Worm (Caenorhabditis elegans) whole organism, L3 larva: ENCODE data around the gene C50B6.9.

Experiments
- ama-1 ChIP-seq: fragments of 150-350 bp; optimal IDR thresholded peaks from 2 replicates; lab custom pipeline; 2018
- ceh-82 ChIP-seq: fragments of 150-350 bp; optimal IDR thresholded peaks from 2 replicates; lab custom pipeline; 2014; ENCODE audit warnings: missing biosample characterization, missing genetic modification characterization
- eor-1 ChIP-seq, 2 experiments: fragments of 150-350 bp; optimal IDR thresholded peaks; 2 replicates each; lab custom pipeline; 2014 to 2018; ENCODE audit warnings: missing biosample characterization in 2 of 2, missing genetic modification characterization in 2 of 2
- nhr-237 ChIP-seq: fragments of 150-350 bp; optimal IDR thresholded peaks from 2 replicates; lab custom pipeline; 2014; ENCODE audit warnings: missing biosample characterization, missing genetic modification characterization
- pha-4 ChIP-seq: fragments of 150-350 bp; optimal IDR thresholded peaks from 2 replicates; lab custom pipeline; 2014; ENCODE audit warnings: missing biosample characterization, missing genetic modification reagents, missing genetic modification characterization
- skn-1 ChIP-seq: fragments of 150-350 bp; optimal IDR thresholded peaks from 2 replicates; lab custom pipeline; 2014; ENCODE audit warnings: missing biosample characterization, missing genetic modification characterization
- unc-62 ChIP-seq: fragments of 150-350 bp; sonication (generic microtip); optimal IDR thresholded peaks from 4 replicates; lab custom pipeline; 2014; ENCODE audit warnings: missing biosample characterization, missing genetic modification reagents, missing genetic modification characterization
- ztf-11 ChIP-seq: fragments of 150-350 bp; optimal IDR thresholded peaks from 2 replicates; lab custom pipeline; 2014; ENCODE audit warnings: missing biosample characterization, missing genetic modification characterization
- ztf-4 ChIP-seq: fragments of 150-350 bp; optimal IDR thresholded peaks from 2 replicates; lab custom pipeline; 2014; ENCODE audit warnings: missing biosample characterization, missing genetic modification characterization

- TF ChIP-seq ztf-4 (tag; lab: Kevin White, UChicago) (no peak), eor-1 (tag; optimal IDR thresholded peaks at IDR 0.05; lab: Kevin White, UChicago) (no peak), unc-62 (no peak), nhr-237 (tag; lab: Kevin White, UChicago) (no peak), ztf-11 (tag; lab: Kevin White, UChicago) (no peak), pha-4 (tag; lab: Kevin White, UChicago) (no peak), skn-1 (no peak), ceh-82 (tag; lab: Kevin White, UChicago) (no peak), ama-1 (no peak)
Observed at ce11 chrV:13301443-13301842, 34.7 kb upstream of the C50B6.9 start, which contains the start of gene ceh-79.
